Worm (Caenorhabditis elegans): Measurements from ENCODE around the gene ceh-84.

- no peak for TF ChIP-seq F55B11.4 (tag; optimal IDR thresholded peaks at IDR 0.05; ENCODE audit: borderline replicate concordance, insufficient read depth)
- TF ChIP-seq hlh-26 (GFP tag; conservative IDR thresholded peaks at IDR 0.05): no peak
- TF ChIP-seq unc-62 (GFP tag; optimal IDR thresholded peaks at IDR 0.05): no peak
- no peak for TF ChIP-seq C17E4.6 (GFP tag; IDR thresholded peaks at IDR 0.05)
Measured at ce11 chrII:2042447-2042846, 41.8 kb upstream of the ceh-84 start, which contains the start of gene bath-20.
